Fruit fly (Drosophila melanogaster) whole organism, pupa: ENCODE measurements around the gene Skel.

Source experiments
- CG10348 ChIP-seq: fragments of 200-800 bp; sonication (Bioruptor generic); IDR thresholded peaks from 2 replicates; pipeline ENCODE4 v1.3.6; 2022; ENCODE audit warnings: missing biosample characterization, missing genetic modification characterization
- CG17806 ChIP-seq: fragments of 200-800 bp; sonication (Bioruptor generic); optimal IDR thresholded peaks from 2 replicates; lab custom pipeline; 2018; ENCODE audit warnings: missing biosample characterization, mild to moderate bottlenecking, missing genetic modification characterization, moderate library complexity
- Pif1B ChIP-seq: fragments of 200-800 bp; sonication (Bioruptor generic); optimal IDR thresholded peaks from 3 replicates; lab custom pipeline; 2016; ENCODE audit warnings: missing biosample characterization, missing genetic modification characterization

DNA sequence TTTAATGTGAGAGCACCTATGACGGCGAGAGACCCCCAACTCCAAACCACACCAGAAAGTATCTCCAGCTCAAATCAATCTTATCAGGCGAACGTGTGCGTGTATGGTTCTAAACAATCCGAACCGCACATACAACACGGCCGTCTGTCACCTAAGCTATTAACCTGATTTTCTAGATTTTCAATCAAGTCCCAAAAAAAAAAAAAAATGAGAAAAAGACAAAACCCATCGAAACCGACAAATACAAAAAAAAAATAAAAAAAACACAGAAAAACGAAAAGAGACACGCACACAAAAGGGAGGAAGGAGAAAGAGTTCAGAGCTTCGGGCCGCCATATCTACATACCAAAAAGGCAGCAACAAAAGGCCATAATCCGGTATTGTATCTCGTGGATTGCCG, 30.2 kb upstream of the Skel start:
- TF ChIP-seq Pif1B (GFP tag; lab: Kevin White, UChicago), result no peak
- TF ChIP-seq CG10348 (GFP tag; lab: Robert Waterston, UW), result no peak
- no peak for TF ChIP-seq CG17806 (tag; lab: Kevin White, UChicago)
